Worm (Caenorhabditis elegans): Measurements from ENCODE around the gene C33F10.12.

The C33F10.12 gene

ce11 chrII:4851594-4852106 is 14.1 kb upstream of the C33F10.12 start, which contains the start of gene dnj-9 (continued):
- TF ChIP-seq rpc-1 (optimal IDR thresholded peaks at IDR 0.05), result no peak
- TF ChIP-seq rpc-1 (tag; optimal IDR thresholded peaks at IDR 0.05), result no peak
- TF ChIP-seq unc-130 (GFP tag; optimal IDR thresholded peaks at IDR 0.05), result peak; percentile 75
- TF ChIP-seq gei-17 (GFP tag; optimal IDR thresholded peaks at IDR 0.05), result peak; percentile 87
- no peak for TF ChIP-seq aptf-2 (GFP tag; conservative IDR thresholded peaks at IDR 0.05)
- TF ChIP-seq ztf-22 (GFP tag; optimal IDR thresholded peaks at IDR 0.05), result no peak
- TF ChIP-seq F37B4.10 (GFP tag; IDR thresholded peaks at IDR 0.05), result no peak
- peak; percentile 95 for TF ChIP-seq attf-5 (GFP tag; optimal IDR thresholded peaks at IDR 0.05)
- peak; percentile 94 for TF ChIP-seq rcor-1 (GFP tag; IDR thresholded peaks at IDR 0.05)
- TF ChIP-seq nhr-179 (tag; optimal IDR thresholded peaks at IDR 0.05), result no peak
- TF ChIP-seq D2030.7 (GFP tag; IDR thresholded peaks at IDR 0.05), result peak; percentile 81
- peak; percentile 83 for TF ChIP-seq xnd-1 (tag; optimal IDR thresholded peaks at IDR 0.05)
- 0 out of 2 replicates have a peak, but pooled peaks have one; percentile 11 for TF ChIP-seq Y79H2A.3 (GFP tag; conservative IDR thresholded peaks at IDR 0.05)
- peak; percentile 54 for TF ChIP-seq cebp-1 (GFP tag; IDR thresholded peaks at IDR 0.05)
- peak; percentile 92 for TF ChIP-seq cebp-1 (tag; optimal IDR thresholded peaks at IDR 0.05)
- TF ChIP-seq attf-3 (GFP tag; conservative IDR thresholded peaks at IDR 0.05), result peak; percentile 68
- peak; percentile 79 for TF ChIP-seq madf-8 (GFP tag; conservative IDR thresholded peaks at IDR 0.05)
- TF ChIP-seq ekl-4 (GFP tag; IDR thresholded peaks at IDR 0.05), result peak; percentile 96
- TF ChIP-seq hsf-1 (GFP tag; IDR thresholded peaks at IDR 0.05), result peak; percentile 88
- TF ChIP-seq tbx-9 (tag; optimal IDR thresholded peaks at IDR 0.05; ENCODE audit: borderline replicate concordance), result no peak
- peak; percentile 41 for TF ChIP-seq T07F8.4 (tag; optimal IDR thresholded peaks at IDR 0.05)
- TF ChIP-seq ztf-18 (tag; optimal IDR thresholded peaks at IDR 0.05), result peak; percentile 99
- peak; percentile 95 for TF ChIP-seq dox-1 (GFP tag; IDR thresholded peaks at IDR 0.05)
- no peak for TF ChIP-seq lsy-27 (tag; optimal IDR thresholded peaks at IDR 0.05; ENCODE audit: borderline replicate concordance, insufficient read depth)
- TF ChIP-seq rec-8 (tag; optimal IDR thresholded peaks at IDR 0.05), result peak in 1 of 2 experiments; percentile 21
- TF ChIP-seq B0035.1 (tag; optimal IDR thresholded peaks at IDR 0.05), result peak; percentile 78
- TF ChIP-seq ztf-26 (tag; optimal IDR thresholded peaks at IDR 0.05), result peak; percentile 84
- TF ChIP-seq nhr-80 (tag; optimal IDR thresholded peaks at IDR 0.05), result peak; percentile 64
- no peak for TF ChIP-seq egrh-3 (GFP tag; IDR thresholded peaks at IDR 0.05)
- peak; percentile 83 for TF ChIP-seq ceh-27 (GFP tag; optimal IDR thresholded peaks at IDR 0.05)
- peak; percentile 94 for TF ChIP-seq snpc-3.4 (tag; optimal IDR thresholded peaks at IDR 0.05)
- no peak for TF ChIP-seq F10E7.11 (tag; optimal IDR thresholded peaks at IDR 0.05)
- peak; percentile 87 for TF ChIP-seq F22D6.2 (tag; optimal IDR thresholded peaks at IDR 0.05)
- TF ChIP-seq ztf-28 (GFP tag; IDR thresholded peaks at IDR 0.05), result no peak
- no peak for TF ChIP-seq ets-4 (GFP tag; optimal IDR thresholded peaks at IDR 0.05)
- peak; percentile 62 for TF ChIP-seq hrde-1 (tag; optimal IDR thresholded peaks at IDR 0.05; ENCODE audit: borderline replicate concordance)
- TF ChIP-seq nfya-1 (tag; optimal IDR thresholded peaks at IDR 0.05; ENCODE audit: borderline replicate concordance, insufficient read depth), result no peak
- TF ChIP-seq C17E4.6 (GFP tag; IDR thresholded peaks at IDR 0.05), result peak; percentile 88
- no peak for TF ChIP-seq F55B11.4 (tag; optimal IDR thresholded peaks at IDR 0.05; ENCODE audit: borderline replicate concordance, insufficient read depth)
- peak; percentile 41 to 82 for TF ChIP-seq let-607 (tag; optimal IDR thresholded peaks at IDR 0.05)
- peak; percentile 73 for TF ChIP-seq attf-6 (GFP tag; IDR thresholded peaks at IDR 0.05)
- TF ChIP-seq Y53G8AR.9 (GFP tag; conservative IDR thresholded peaks at IDR 0.05), result peak; percentile 98
- no peak for TF ChIP-seq ama-1 (optimal IDR thresholded peaks at IDR 0.05)
- peak in 1 of 2 experiments; percentile 62 for TF ChIP-seq ama-1 (GFP tag; optimal IDR thresholded peaks at IDR 0.05)
- peak; percentile 28 for TF ChIP-seq snpc-1.1 (tag; optimal IDR thresholded peaks at IDR 0.05; ENCODE audit: insufficient read depth)
- TF ChIP-seq T26A5.8 (tag; optimal IDR thresholded peaks at IDR 0.05), result no peak
- peak; percentile 81 for TF ChIP-seq chd-7 (tag; optimal IDR thresholded peaks at IDR 0.05)
- TF ChIP-seq F57C9.4 (tag; optimal IDR thresholded peaks at IDR 0.05), result no peak
